1 fruit fly cellular context compared by ENCODE assay signal in the genomic region with DNA sequence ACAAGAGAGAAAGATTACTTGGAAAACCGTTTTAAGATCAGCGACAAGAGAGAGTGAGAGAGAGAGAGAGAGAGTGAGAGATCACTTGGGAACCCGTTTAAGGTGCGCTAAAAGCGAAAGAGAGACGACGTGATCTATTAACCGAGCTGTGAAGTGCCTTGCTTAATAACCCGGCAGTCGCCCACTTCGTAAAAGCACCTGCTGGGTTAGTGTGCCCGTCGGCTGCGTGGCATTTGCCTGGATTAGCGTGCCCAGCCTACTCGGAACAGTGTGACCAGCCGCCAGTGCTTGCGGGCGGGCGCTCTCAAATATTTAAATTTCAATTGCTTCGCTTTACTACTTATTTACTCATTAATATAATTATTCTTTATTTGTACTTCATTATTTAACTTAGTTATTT.
TF ChIP-seq lines count a peak whose summit lies in the region.

No protein-coding gene starts in this region.

TF ChIP-seq in whole organism, embryonic, 481 proteins besides CTCF, POLR2A, EP300 and RAD21 (continued from another document):
- peak; percentile 43; the same call in 2 of the 3 replicates for TF ChIP-seq ken (GFP tag; IDR thresholded peaks at IDR 0.05; lab: Robert Waterston, UW)
- TF ChIP-seq CG3995 (GFP tag; optimal IDR thresholded peaks at IDR 0.05; lab: Kevin White, UChicago): peak; percentile 65
- TF ChIP-seq ci (GFP tag; IDR thresholded peaks at IDR 0.05; lab: Robert Waterston, UW): peak; percentile 43; the same call in 1 of the 3 replicates
- TF ChIP-seq crp (GFP tag; optimal IDR thresholded peaks at IDR 0.05; lab: Kevin White, UChicago): peak in 1 of 2 experiments; percentile 52
- TF ChIP-seq CG15601 (tag; optimal IDR thresholded peaks at IDR 0.05; lab: Kevin White, UChicago): peak; percentile 10
- peak; percentile 31 for TF ChIP-seq chn (GFP tag; optimal IDR thresholded peaks at IDR 0.05; lab: Kevin White, UChicago)
- peak; percentile 45 for TF ChIP-seq CG1832 (GFP tag; optimal IDR thresholded peaks at IDR 0.05; lab: Kevin White, UChicago)
- TF ChIP-seq ato (GFP tag; IDR thresholded peaks at IDR 0.05; lab: Robert Waterston, UW; ENCODE audit: partially characterized antibody): 0 out of 2 replicates have a peak, but pooled peaks have one; percentile 15
- TF ChIP-seq CG15269 (tag; optimal IDR thresholded peaks at IDR 0.05; lab: Kevin White, UChicago): peak; percentile 20
- peak; percentile 44; the same call in 1 of the 3 replicates for TF ChIP-seq mld (GFP tag; IDR thresholded peaks at IDR 0.05; lab: Robert Waterston, UW; ENCODE audit: partially characterized antibody)
- peak; percentile 8 for TF ChIP-seq Jarid2 (GFP tag; optimal IDR thresholded peaks at IDR 0.05; lab: Kevin White, UChicago)
- peak; percentile 95 for TF ChIP-seq CG9797 (GFP tag; optimal IDR thresholded peaks at IDR 0.05; lab: Kevin White, UChicago)
- peak; percentile 66 for TF ChIP-seq Ets97D (GFP tag; optimal IDR thresholded peaks at IDR 0.05; lab: Kevin White, UChicago)
- TF ChIP-seq kah (GFP tag; optimal IDR thresholded peaks at IDR 0.05; lab: Kevin White, UChicago): peak; percentile 14
- no peak for TF ChIP-seq wdn (GFP tag; IDR thresholded peaks at IDR 0.05; lab: Robert Waterston, UW)
- peak; percentile 60 for TF ChIP-seq knrl (GFP tag; IDR thresholded peaks at IDR 0.05; lab: Robert Waterston, UW; ENCODE audit: partially characterized antibody)
- peak; percentile 25 for TF ChIP-seq CG17186 (GFP tag; optimal IDR thresholded peaks at IDR 0.05; lab: Kevin White, UChicago)
- peak; percentile 35 for TF ChIP-seq nmo (GFP tag; optimal IDR thresholded peaks at IDR 0.05; lab: Kevin White, UChicago)
- TF ChIP-seq row (GFP tag; IDR thresholded peaks at IDR 0.05; lab: Robert Waterston, UW): 0 out of 3 replicates have a peak, but pooled peaks have one; percentile 41
- TF ChIP-seq vvl (GFP tag; IDR thresholded peaks at IDR 0.05; lab: Robert Waterston, UW): peak; percentile 49
- TF ChIP-seq grau (tag; optimal IDR thresholded peaks at IDR 0.05; lab: Kevin White, UChicago): peak; percentile 2
- peak; percentile 49; the same call in 2 of the 3 replicates for TF ChIP-seq CG16813 (GFP tag; IDR thresholded peaks at IDR 0.05; lab: Robert Waterston, UW; ENCODE audit: partially characterized antibody)
- peak in 1 of 3 experiments; percentile 36 for TF ChIP-seq Stat92E (GFP tag; optimal IDR thresholded peaks at IDR 0.05; lab: Kevin White, UChicago)
- no peak for TF ChIP-seq CG18476 (GFP tag; optimal IDR thresholded peaks at IDR 0.05; lab: Kevin White, UChicago)
- 0 out of 2 replicates have a peak, but pooled peaks have one; percentile 33 for TF ChIP-seq stc (GFP tag; IDR thresholded peaks at IDR 0.05; lab: Robert Waterston, UW)
- TF ChIP-seq Bgb (GFP tag; IDR thresholded peaks at IDR 0.05; lab: Robert Waterston, UW; ENCODE audit: partially characterized antibody): peak; percentile 65
- no peak for TF ChIP-seq CG16779 (GFP tag; IDR thresholded peaks at IDR 0.05; lab: Robert Waterston, UW)
- peak; percentile 24 for TF ChIP-seq pros (GFP tag; optimal IDR thresholded peaks at IDR 0.05; lab: Kevin White, UChicago)
- peak; percentile 49 for TF ChIP-seq bbx (GFP tag; IDR thresholded peaks at IDR 0.05; lab: Robert Waterston, UW; ENCODE audit: partially characterized antibody)
- TF ChIP-seq Lhr (GFP tag; optimal IDR thresholded peaks at IDR 0.05; lab: Kevin White, UChicago): peak; percentile 98
- TF ChIP-seq Hmr (GFP tag; optimal IDR thresholded peaks at IDR 0.05; lab: Kevin White, UChicago): peak; percentile 76
- no peak for TF ChIP-seq hbn (GFP tag; IDR thresholded peaks at IDR 0.05; lab: Robert Waterston, UW; ENCODE audit: partially characterized antibody)
- TF ChIP-seq CG17361 (GFP tag; IDR thresholded peaks at IDR 0.05; lab: Robert Waterston, UW): peak; percentile 38; the same call in 1 of the 3 replicates
- no peak for TF ChIP-seq ab (GFP tag; optimal IDR thresholded peaks at IDR 0.05; lab: Kevin White, UChicago)
- peak; percentile 85 for TF ChIP-seq pzg (GFP tag; optimal IDR thresholded peaks at IDR 0.05; lab: Kevin White, UChicago)
- peak; percentile 72 for TF ChIP-seq CG3847 (GFP tag; IDR thresholded peaks at IDR 0.05; lab: Robert Waterston, UW)
- TF ChIP-seq phol (tag; optimal IDR thresholded peaks at IDR 0.05; lab: Kevin White, UChicago): peak; percentile 20
- TF ChIP-seq ac (GFP tag; optimal IDR thresholded peaks at IDR 0.05; lab: Kevin White, UChicago): peak; percentile 87
- no peak for TF ChIP-seq Gug (GFP tag; IDR thresholded peaks at IDR 0.05; lab: Robert Waterston, UW)
- TF ChIP-seq CoRest (tag; optimal IDR thresholded peaks at IDR 0.05; lab: Kevin White, UChicago): peak; percentile 54
- peak; percentile 96 for TF ChIP-seq Dp (GFP tag; optimal IDR thresholded peaks at IDR 0.05; lab: Kevin White, UChicago)
- TF ChIP-seq MESR4 (GFP tag; optimal IDR thresholded peaks at IDR 0.05; lab: Kevin White, UChicago): peak; percentile 20
- TF ChIP-seq Opbp (GFP tag; IDR thresholded peaks at IDR 0.05; lab: Robert Waterston, UW; ENCODE audit: partially characterized antibody): peak; percentile 73; the same call in 2 of the 3 replicates
- TF ChIP-seq sr (GFP tag; IDR thresholded peaks at IDR 0.05; lab: Robert Waterston, UW): peak; percentile 91
- peak; percentile 79 for TF ChIP-seq Med (GFP tag; lab: Kevin White, UChicago)
- TF ChIP-seq Myb (GFP tag; optimal IDR thresholded peaks at IDR 0.05; lab: Kevin White, UChicago): peak; percentile 27
- TF ChIP-seq CG1603 (tag; optimal IDR thresholded peaks at IDR 0.05; lab: Kevin White, UChicago): peak; percentile 66
- TF ChIP-seq Max (GFP tag; optimal IDR thresholded peaks at IDR 0.05; lab: Kevin White, UChicago): peak; percentile 8
- TF ChIP-seq CG10321 (GFP tag; IDR thresholded peaks at IDR 0.05; lab: Robert Waterston, UW): peak; percentile 61
- no peak for TF ChIP-seq fd64A (GFP tag; optimal IDR thresholded peaks at IDR 0.05; lab: Kevin White, UChicago)
- TF ChIP-seq dm (GFP tag; optimal IDR thresholded peaks at IDR 0.05; lab: Kevin White, UChicago): peak; percentile 32
- TF ChIP-seq E2f2 (GFP tag; IDR thresholded peaks at IDR 0.05; lab: Robert Waterston, UW): peak; percentile 99
- TF ChIP-seq CG7556 (GFP tag; optimal IDR thresholded peaks at IDR 0.05; lab: Kevin White, UChicago): no peak
- 0 out of 2 replicates have a peak, but pooled peaks have one; percentile 36 for TF ChIP-seq CG42726 (GFP tag; IDR thresholded peaks at IDR 0.05; lab: Robert Waterston, UW; ENCODE audit: partially characterized antibody)
- TF ChIP-seq CG7271 (tag; optimal IDR thresholded peaks at IDR 0.05; lab: Kevin White, UChicago): no peak
- TF ChIP-seq CG10267 (tag; optimal IDR thresholded peaks at IDR 0.05; lab: Kevin White, UChicago): peak; percentile 23
- TF ChIP-seq Ets65A (GFP tag; lab: Kevin White, UChicago): peak; percentile 72
- TF ChIP-seq CG13894 (tag; optimal IDR thresholded peaks at IDR 0.05; lab: Kevin White, UChicago): peak; percentile 32
- peak; percentile 32; the same call in 1 of the 2 replicates for TF ChIP-seq unc-4 (GFP tag; IDR thresholded peaks at IDR 0.05; lab: Robert Waterston, UW; ENCODE audit: partially characterized antibody)
- TF ChIP-seq CG9727 (GFP tag; optimal IDR thresholded peaks at IDR 0.05; lab: Kevin White, UChicago): peak; percentile 20
- peak; percentile 16 for TF ChIP-seq bcd (GFP tag; optimal IDR thresholded peaks at IDR 0.05; lab: Kevin White, UChicago)
- TF ChIP-seq peb (GFP tag; IDR thresholded peaks at IDR 0.05; lab: Robert Waterston, UW): no peak
- 0 out of 4 replicates have a peak, but pooled peaks have one; percentile 38 for TF ChIP-seq Dll (GFP tag; IDR thresholded peaks at IDR 0.05; lab: Robert Waterston, UW; ENCODE audit: partially characterized antibody)
- TF ChIP-seq CG34224 (GFP tag; IDR thresholded peaks at IDR 0.05; lab: Robert Waterston, UW; ENCODE audit: partially characterized antibody): peak; percentile 45; the same call in 1 of the 3 replicates
- peak; percentile 19 for TF ChIP-seq Sry-δ (GFP tag; optimal IDR thresholded peaks at IDR 0.05; lab: Kevin White, UChicago)
- peak; percentile 35 for TF ChIP-seq CG11504 (tag; optimal IDR thresholded peaks at IDR 0.05; lab: Kevin White, UChicago)
- no peak for TF ChIP-seq jumu (GFP tag; optimal IDR thresholded peaks at IDR 0.05; lab: Kevin White, UChicago)
- TF ChIP-seq Scr (GFP tag; IDR thresholded peaks at IDR 0.05; lab: Robert Waterston, UW; ENCODE audit: partially characterized antibody): peak; percentile 25; the same call in 1 of the 2 replicates
- TF ChIP-seq trem (tag; optimal IDR thresholded peaks at IDR 0.05; lab: Kevin White, UChicago): peak; percentile 68
- TF ChIP-seq unpg (GFP tag; optimal IDR thresholded peaks at IDR 0.05; lab: Kevin White, UChicago): no peak
- TF ChIP-seq CG33213 (GFP tag; optimal IDR thresholded peaks at IDR 0.05; lab: Kevin White, UChicago): peak; percentile 92
- no peak for TF ChIP-seq lov (optimal IDR thresholded peaks at IDR 0.05; lab: Kevin White, UChicago)
- peak; percentile 17; the same call in 1 of the 3 replicates for TF ChIP-seq lov (GFP tag; IDR thresholded peaks at IDR 0.05; lab: Robert Waterston, UW)
- peak; percentile 53 for TF ChIP-seq yki (optimal IDR thresholded peaks at IDR 0.05; lab: Kevin White, UChicago)
- TF ChIP-seq CG12769 (tag; optimal IDR thresholded peaks at IDR 0.05; lab: Kevin White, UChicago): peak; percentile 67
- TF ChIP-seq Trl (optimal IDR thresholded peaks at IDR 0.05; lab: Kevin White, UChicago): peak; percentile 78 to 82
- TF ChIP-seq Trl (GFP tag; optimal IDR thresholded peaks at IDR 0.05; lab: Kevin White, UChicago): no peak
- TF ChIP-seq CG6791 (GFP tag; IDR thresholded peaks at IDR 0.05; lab: Robert Waterston, UW; ENCODE audit: partially characterized antibody): peak; percentile 48; the same call in 2 of the 3 replicates
- TF ChIP-seq stwl (tag; optimal IDR thresholded peaks at IDR 0.05; lab: Kevin White, UChicago): peak; percentile 95
- no peak for TF ChIP-seq chinmo (GFP tag; IDR thresholded peaks at IDR 0.05; lab: Robert Waterston, UW; ENCODE audit: partially characterized antibody)
- peak; percentile 77 for TF ChIP-seq Deaf1 (tag; optimal IDR thresholded peaks at IDR 0.05; lab: Kevin White, UChicago)
- peak; percentile 90 for TF ChIP-seq gfzf (GFP tag; optimal IDR thresholded peaks at IDR 0.05; lab: Kevin White, UChicago)
- peak; percentile 54 for TF ChIP-seq Abd-B (GFP tag; optimal IDR thresholded peaks at IDR 0.05; lab: Kevin White, UChicago)
- TF ChIP-seq CG8290 (GFP tag; optimal IDR thresholded peaks at IDR 0.05; lab: Kevin White, UChicago): peak; percentile 30
- peak in 1 of 2 experiments; percentile 55 for TF ChIP-seq CG8290 (tag; optimal IDR thresholded peaks at IDR 0.05; lab: Kevin White, UChicago)
- peak; percentile 43 for TF ChIP-seq CG14710 (tag; optimal IDR thresholded peaks at IDR 0.05; lab: Kevin White, UChicago)
- TF ChIP-seq HmgD (GFP tag; optimal IDR thresholded peaks at IDR 0.05; lab: Kevin White, UChicago): peak; percentile 32
- no peak for TF ChIP-seq sc (optimal IDR thresholded peaks at IDR 0.05; lab: Kevin White, UChicago)
- peak; percentile 25 for TF ChIP-seq sc (GFP tag; optimal IDR thresholded peaks at IDR 0.05; lab: Kevin White, UChicago)
- peak; percentile 52; the same call in 1 of the 2 replicates for TF ChIP-seq CG13287 (GFP tag; IDR thresholded peaks at IDR 0.05; lab: Robert Waterston, UW; ENCODE audit: partially characterized antibody)
- peak; percentile 29 for TF ChIP-seq YL-1 (GFP tag; optimal IDR thresholded peaks at IDR 0.05; lab: Kevin White, UChicago)
- peak; percentile 90 for TF ChIP-seq MBD-R2 (GFP tag; IDR thresholded peaks at IDR 0.05; lab: Robert Waterston, UW)
- no peak for TF ChIP-seq Tbp (GFP tag; optimal IDR thresholded peaks at IDR 0.05; lab: Kevin White, UChicago)
- no peak for TF ChIP-seq cwo (GFP tag; optimal IDR thresholded peaks at IDR 0.05; lab: Kevin White, UChicago)
- no peak for TF ChIP-seq tna (GFP tag; IDR thresholded peaks at IDR 0.05; lab: Robert Waterston, UW; ENCODE audit: partially characterized antibody)
- TF ChIP-seq fru (optimal IDR thresholded peaks at IDR 0.05; lab: Kevin White, UChicago): no peak
